Worm (Caenorhabditis elegans) whole organism, L4/young adult: ENCODE measurements around the gene inx-5.
"Not testable (repeated sequence)": the region's sequence is repeated elsewhere in the genome, so short reads cannot be mapped to it uniquely, and the experiment has no call there.

ENCODE experiments used
- W03F9.2 ChIP-seq: fragments of 150-350 bp; optimal IDR thresholded peaks from 2 replicates; lab custom pipeline; 2014; ENCODE audit warnings: missing biosample characterization, missing genetic modification characterization
- him-1 ChIP-seq: sonication (generic microtip); optimal IDR thresholded peaks from 2 replicates; lab custom pipeline; 2016; ENCODE audit warnings: missing genotype, missing genetic modification reagents, missing genetic modification characterization, missing compliant biosample characterization

DNA sequence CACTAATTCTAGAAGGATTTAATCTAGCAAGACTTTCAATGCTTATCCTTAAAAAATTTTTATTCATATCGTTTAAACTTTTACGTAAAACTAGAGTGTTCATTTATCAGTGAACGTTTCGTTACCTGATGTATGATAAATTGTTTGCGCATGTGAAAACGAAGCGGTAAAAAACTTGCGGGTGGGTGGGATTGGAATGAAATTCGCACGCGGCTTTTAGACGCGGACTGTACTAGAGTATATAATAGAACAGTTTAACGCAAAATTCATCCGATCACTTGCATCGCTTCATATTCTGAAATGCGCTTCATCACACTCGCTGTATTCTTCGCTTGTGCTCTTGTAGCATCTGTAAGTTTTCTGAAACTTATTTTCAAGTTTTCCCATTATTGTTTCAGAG is 19.6 kb upstream of the inx-5 start, which contains the start of gene abu-9:
- not testable (repeated sequence) for TF ChIP-seq him-1; W03F9.2 (tag; lab: Kevin White, UChicago)
